Worm (Caenorhabditis elegans) whole organism, mixed stage, embryonic: ENCODE results near the gene F23B2.7.

Experiments used
- blmp-1 ChIP-seq: fragments of 150-350 bp; optimal IDR thresholded peaks from 2 replicates; lab custom pipeline; 2014; ENCODE audit warnings: missing biosample characterization, missing genetic modification characterization
- elt-3 ChIP-seq: fragments of 150-350 bp; optimal IDR thresholded peaks from 2 replicates; lab custom pipeline; 2014; ENCODE audit warnings: missing biosample characterization, missing genetic modification characterization
- lin-13 ChIP-seq: fragments of 150-350 bp; optimal IDR thresholded peaks from 2 replicates; lab custom pipeline; 2014; ENCODE audit warnings: missing biosample characterization, missing genetic modification characterization
- snpc-4 ChIP-seq: fragments of 150-350 bp; optimal IDR thresholded peaks from 2 replicates; lab custom pipeline; 2014; ENCODE audit warnings: missing biosample characterization, missing genetic modification characterization
- unc-39 ChIP-seq: fragments of 150-350 bp; optimal IDR thresholded peaks from 2 replicates; lab custom pipeline; 2014; ENCODE audit warnings: missing biosample characterization, missing genetic modification characterization

- TF ChIP-seq elt-3, result no peak
- TF ChIP-seq snpc-4 (tag; lab: Kevin White, UChicago), result no peak
- TF ChIP-seq unc-39 (tag; lab: Kevin White, UChicago), result no peak
- no peak for TF ChIP-seq blmp-1
- TF ChIP-seq lin-13, result no peak
These were observed 14.9 kb upstream of the F23B2.7 start, which contains the start of gene delm-1 for ce11 chrIV:9135377-9135776.
